Worm (Caenorhabditis elegans): ENCODE measurements around the gene srh-61.

Gene srh-61

DNA sequence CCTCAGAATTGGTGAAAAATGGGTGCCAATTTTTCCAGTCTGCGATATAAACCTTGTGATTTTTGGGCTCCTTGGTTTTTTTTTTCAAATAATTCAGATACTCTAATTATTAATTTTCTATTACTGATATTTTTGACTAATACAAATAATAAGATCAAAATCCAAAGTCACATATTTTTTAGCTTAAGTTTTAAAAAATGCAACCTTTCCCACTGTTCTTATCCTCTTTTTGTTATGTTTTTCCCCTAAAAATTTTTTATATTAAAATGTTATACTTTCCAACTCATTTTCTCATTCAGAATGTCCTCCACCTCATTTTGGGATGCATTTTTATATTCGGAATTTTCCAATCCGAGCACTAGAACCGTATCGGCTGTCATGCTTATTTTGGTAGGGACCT lies 14.7 kb upstream of the srh-61 start, which contains the start of gene srx-120:
Gene srx-120 (plus strand): TSS at position 301 of the 400 bp plus-strand sequence.
- TF ChIP-seq nhr-102 (tag; optimal IDR thresholded peaks at IDR 0.05): no peak
- TF ChIP-seq lin-1 (GFP tag; IDR thresholded peaks at IDR 0.05): no peak
- TF ChIP-seq ceh-44 (GFP tag; IDR thresholded peaks at IDR 0.05): no peak
- TF ChIP-seq unc-130 (GFP tag; optimal IDR thresholded peaks at IDR 0.05): no peak
- no peak for TF ChIP-seq snpc-1.2 (GFP tag; IDR thresholded peaks at IDR 0.05)
- TF ChIP-seq ceh-28 (tag; optimal IDR thresholded peaks at IDR 0.05): no peak
- no peak for TF ChIP-seq lir-3 (tag; optimal IDR thresholded peaks at IDR 0.05)
- TF ChIP-seq lin-38 (GFP tag; IDR thresholded peaks at IDR 0.05): no peak
- no peak for TF ChIP-seq spr-3 (GFP tag; optimal IDR thresholded peaks at IDR 0.05)
- no peak for TF ChIP-seq nhr-41 (GFP tag; IDR thresholded peaks at IDR 0.05)
- TF ChIP-seq mep-1 (tag; optimal IDR thresholded peaks at IDR 0.05): no peak
- no peak for TF ChIP-seq Y5F2A.4 (GFP tag; optimal IDR thresholded peaks at IDR 0.05)

DNA sequence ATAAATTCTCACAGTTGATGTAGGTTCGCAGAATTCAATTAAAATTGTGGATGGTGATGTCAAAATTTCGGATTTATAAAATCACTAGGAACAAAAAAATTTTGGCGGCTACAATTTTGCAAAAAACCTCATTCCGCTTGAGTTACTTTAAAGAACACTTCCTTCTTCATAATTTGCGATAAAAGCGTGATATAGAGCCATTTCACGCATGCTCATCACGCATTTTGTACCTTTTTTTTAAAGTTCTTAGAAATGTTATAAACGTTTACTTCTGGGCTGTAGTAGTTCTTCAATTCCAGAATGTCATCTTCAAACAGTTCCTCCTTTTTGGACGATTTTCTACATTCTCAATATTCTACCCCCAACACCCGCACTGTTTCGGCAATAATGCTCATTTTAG lies 11.7 kb upstream of the srh-61 start, which contains the start of gene srx-119:
Gene srx-119 (plus strand): TSS at position 301 of the 400 bp plus-strand sequence.
- TF ChIP-seq ceh-28 (tag; optimal IDR thresholded peaks at IDR 0.05): no peak
- TF ChIP-seq Y5F2A.4 (GFP tag; optimal IDR thresholded peaks at IDR 0.05): no peak
- TF ChIP-seq spr-3 (GFP tag; optimal IDR thresholded peaks at IDR 0.05): no peak
- TF ChIP-seq pqm-1 (tag; optimal IDR thresholded peaks at IDR 0.05): no peak
- no peak for TF ChIP-seq duxl-1 (tag; optimal IDR thresholded peaks at IDR 0.05; ENCODE audit: poor library complexity)
- no peak for TF ChIP-seq Y105C5A.15 (GFP tag; IDR thresholded peaks at IDR 0.05)
- no peak for TF ChIP-seq daf-19 (GFP tag; conservative IDR thresholded peaks at IDR 0.05)
- no peak for TF ChIP-seq hlh-30 (tag; optimal IDR thresholded peaks at IDR 0.05; ENCODE audit: insufficient read depth)
- no peak for TF ChIP-seq lin-15B (tag; optimal IDR thresholded peaks at IDR 0.05)
- no peak for TF ChIP-seq nhr-10 (tag; optimal IDR thresholded peaks at IDR 0.05)
- no peak for TF ChIP-seq ceh-20 (GFP tag; IDR thresholded peaks at IDR 0.05)
- no peak for TF ChIP-seq zfp-2 (tag; optimal IDR thresholded peaks at IDR 0.05)
- no peak for TF ChIP-seq ama-1 (optimal IDR thresholded peaks at IDR 0.05)
- TF ChIP-seq daf-16 (GFP tag; optimal IDR thresholded peaks at IDR 0.05): no peak
- no peak for TF ChIP-seq daf-16 (tag; optimal IDR thresholded peaks at IDR 0.05)
- no peak for TF ChIP-seq ztf-11 (tag; optimal IDR thresholded peaks at IDR 0.05)
- no peak for TF ChIP-seq hif-1 (tag; optimal IDR thresholded peaks at IDR 0.05)
- TF ChIP-seq nhr-48 (tag; optimal IDR thresholded peaks at IDR 0.05): no peak

DNA sequence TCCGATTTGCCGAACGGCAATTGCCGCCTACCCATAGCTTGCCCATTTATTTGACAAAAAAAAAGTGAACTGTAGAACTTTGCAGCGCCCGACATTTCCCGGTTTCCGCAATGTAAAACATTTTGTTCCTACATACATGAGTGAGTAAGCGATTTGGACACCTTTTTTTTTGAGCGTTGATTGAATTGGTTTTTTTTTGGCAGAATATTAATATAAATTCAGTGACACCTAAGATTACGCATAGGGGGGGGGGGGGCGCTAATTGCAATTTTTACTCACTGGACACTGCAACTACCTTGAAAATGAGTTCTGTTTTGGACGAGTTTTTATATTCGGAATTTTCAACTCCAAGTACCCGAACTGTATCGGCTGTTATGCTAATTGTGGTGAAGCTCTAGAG lies 9.3 kb upstream of the srh-61 start, which contains the start of gene srx-118:
Gene srx-118 (plus strand): TSS at position 301 of the 400 bp plus-strand sequence.
- TF ChIP-seq pqm-1 (tag; optimal IDR thresholded peaks at IDR 0.05): no peak
- TF ChIP-seq lin-13 (GFP tag; optimal IDR thresholded peaks at IDR 0.05): no peak

DNA sequence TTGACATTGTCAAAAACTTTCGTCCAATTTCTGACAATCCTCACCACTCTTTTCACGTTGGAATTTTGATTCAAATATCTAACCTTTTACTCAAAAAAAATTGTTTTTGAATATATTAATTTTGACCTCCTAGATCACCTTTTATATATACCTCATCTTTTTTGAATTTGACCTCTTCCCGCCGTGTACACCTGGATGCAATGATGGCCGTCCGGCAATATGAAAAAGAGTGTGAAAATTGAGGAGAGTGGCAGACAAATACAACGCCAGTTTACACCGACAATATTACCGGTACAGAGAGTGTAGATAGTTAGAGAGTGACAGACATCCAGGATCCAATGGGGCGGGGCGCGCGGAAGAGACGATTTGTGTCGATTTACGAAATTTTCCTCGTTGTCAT lies 3.4 kb upstream of the srh-61 start, which contains the start of gene ceh-99:
Gene ceh-99 (plus strand): TSS at position 366 of the 400 bp plus-strand sequence.
- no peak for TF ChIP-seq mdt-29 (GFP tag; IDR thresholded peaks at IDR 0.05)
- TF ChIP-seq tra-1 (GFP tag; IDR thresholded peaks at IDR 0.05): no peak
- no peak for TF ChIP-seq php-3 (GFP tag; IDR thresholded peaks at IDR 0.05)
- TF ChIP-seq aly-2 (tag; optimal IDR thresholded peaks at IDR 0.05): no peak
- TF ChIP-seq nhr-10 (tag; optimal IDR thresholded peaks at IDR 0.05): no peak
- TF ChIP-seq mep-1 (tag; optimal IDR thresholded peaks at IDR 0.05): no peak
- no peak for TF ChIP-seq ceh-82 (tag; optimal IDR thresholded peaks at IDR 0.05)
- TF ChIP-seq duxl-1 (tag; optimal IDR thresholded peaks at IDR 0.05; ENCODE audit: poor library complexity): no peak
- no peak for TF ChIP-seq mxl-3 (GFP tag; optimal IDR thresholded peaks at IDR 0.05)
- TF ChIP-seq ctbp-1 (GFP tag; IDR thresholded peaks at IDR 0.05): no peak
- TF ChIP-seq dpl-1 (GFP tag; optimal IDR thresholded peaks at IDR 0.05): no peak
- no peak for TF ChIP-seq set-16 (GFP tag; IDR thresholded peaks at IDR 0.05)
- TF ChIP-seq daf-12 (tag; optimal IDR thresholded peaks at IDR 0.05): no peak
- TF ChIP-seq skn-1 (tag; optimal IDR thresholded peaks at IDR 0.05): no peak

Measured in whole organism, L4 larva.